Worm (Caenorhabditis elegans) whole organism, early embryonic: ENCODE results near the gene Y57G11C.23.

Experiments used
- B0310.2 ChIP-seq: sonication (generic microtip); optimal IDR thresholded peaks from 2 replicates; lab custom pipeline; 2016; ENCODE audit warnings: mild to moderate bottlenecking, missing genetic modification characterization, missing compliant biosample characterization
- F13C5.2 ChIP-seq: sonication (generic microtip); optimal IDR thresholded peaks from 2 replicates; lab custom pipeline; 2017; ENCODE audit warnings: mild to moderate bottlenecking, missing genetic modification characterization, inconsistent platforms, missing compliant biosample characterization
- aly-1 ChIP-seq: sonication (generic microtip); optimal IDR thresholded peaks from 2 replicates; lab custom pipeline; 2016; ENCODE audit warnings: missing genetic modification characterization, missing compliant biosample characterization
- ama-1 ChIP-seq: fragments of 150-350 bp; optimal IDR thresholded peaks from 2 replicates; lab custom pipeline; 2014
- ets-7 ChIP-seq: sonication (generic microtip); optimal IDR thresholded peaks from 2 replicates; lab custom pipeline; 2016; ENCODE audit warnings: missing genotype, missing genetic modification characterization, missing compliant biosample characterization
- flt-1 ChIP-seq: fragments of 200-800 bp; sonication (Bioruptor generic); IDR thresholded peaks from 2 replicates; pipeline ENCODE4 v1.3.6; 2022; ENCODE audit warnings: missing genetic modification characterization, missing compliant biosample characterization
- hmbx-1 ChIP-seq: sonication (generic microtip); optimal IDR thresholded peaks from 2 replicates; lab custom pipeline; 2016; ENCODE audit warnings: mild to moderate bottlenecking, missing genetic modification characterization, missing compliant biosample characterization
- hnd-1 ChIP-seq: sonication (generic microtip); optimal IDR thresholded peaks from 2 replicates; lab custom pipeline; 2016; ENCODE audit warnings: missing genetic modification characterization, missing compliant biosample characterization
- scrt-1 ChIP-seq: fragments of 200-800 bp; sonication (Bioruptor generic); IDR thresholded peaks from 2 replicates; pipeline ENCODE4 v1.3.6; 2022; ENCODE audit warnings: missing genetic modification characterization, missing compliant biosample characterization
- sea-1 ChIP-seq: fragments of 200-800 bp; sonication (Bioruptor generic); conservative IDR thresholded peaks from 2 replicates; pipeline ENCODE4 v1.3.6; 2022; ENCODE audit warnings: missing genetic modification characterization, missing compliant biosample characterization
- tbx-11 ChIP-seq: fragments of 200-800 bp; sonication (Bioruptor generic); IDR thresholded peaks from 2 replicates; pipeline ENCODE4 v1.3.6; 2022; ENCODE audit warnings: missing genetic modification characterization, missing compliant biosample characterization
- tbx-37 ChIP-seq: fragments of 200-800 bp; sonication (Bioruptor generic); conservative IDR thresholded peaks from 2 replicates; pipeline ENCODE4 v1.3.6; 2022; ENCODE audit warnings: missing genetic modification reagents, missing genetic modification characterization, missing compliant biosample characterization

DNA sequence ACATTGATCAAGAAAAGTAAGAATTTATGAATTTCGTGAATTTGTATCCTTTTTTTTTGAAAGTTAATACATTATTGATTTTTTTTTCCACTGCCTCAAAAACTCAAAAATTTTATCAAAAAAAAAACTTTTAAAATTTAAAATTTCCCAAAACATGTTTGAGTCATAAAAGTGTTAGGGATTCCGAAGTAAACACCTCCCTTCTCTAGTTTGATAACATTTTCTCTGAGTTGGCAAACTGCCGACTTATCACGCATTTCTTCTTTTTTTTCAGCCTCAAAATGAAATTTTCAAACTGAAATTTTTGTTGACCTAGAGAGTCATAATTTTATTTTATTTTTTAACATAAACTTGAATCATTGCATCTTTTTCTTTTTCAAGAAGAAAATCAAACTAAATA lies 29.3 kb upstream of the Y57G11C.23 start:
- TF ChIP-seq F13C5.2 (tag; lab: Kevin White, UChicago), result no peak
- TF ChIP-seq sea-1 (GFP tag; lab: Robert Waterston, UW), result no peak
- TF ChIP-seq tbx-37 (GFP tag; lab: Robert Waterston, UW), result no peak
- no peak for TF ChIP-seq ets-7 (tag; lab: Kevin White, UChicago)
- no peak for TF ChIP-seq ama-1 (lab: Kevin White, UChicago)
- no peak for TF ChIP-seq scrt-1
- TF ChIP-seq hmbx-1 (tag; lab: Kevin White, UChicago), result no peak
- no peak for TF ChIP-seq B0310.2 (tag; lab: Kevin White, UChicago)
- TF ChIP-seq aly-1, result no peak
- TF ChIP-seq hnd-1 (tag; lab: Kevin White, UChicago), result no peak
- no peak for TF ChIP-seq flt-1
- no peak for TF ChIP-seq tbx-11 (GFP tag; lab: Robert Waterston, UW)
